Worm (Caenorhabditis elegans) whole organism, young adult: Measurements from ENCODE around the gene F26F4.5.

Experiments used
- B0019.2 ChIP-seq: fragments of 200-800 bp; sonication (Bioruptor generic); conservative IDR thresholded peaks from 2 replicates; pipeline ENCODE4 v1.3.6; 2022; ENCODE audit warnings: missing genetic modification reagents, missing genetic modification characterization, missing compliant biosample characterization
- F55B11.4 ChIP-seq: sonication (generic microtip); optimal IDR thresholded peaks from 2 replicates; lab custom pipeline; 2016; ENCODE audit warnings: missing compliant biosample characterization, missing genetic modification characterization, borderline replicate concordance; ENCODE audit not compliant: insufficient read depth
- atf-7 ChIP-seq: sonication (generic microtip); optimal IDR thresholded peaks from 2 replicates; lab custom pipeline; 2017; ENCODE audit warnings: mild to moderate bottlenecking, missing genetic modification characterization, missing compliant biosample characterization
- ccch-3 ChIP-seq: fragments of 200-800 bp; sonication (Bioruptor generic); optimal IDR thresholded peaks from 2 replicates; lab custom pipeline; 2018; ENCODE audit warnings: mild to moderate bottlenecking, missing genetic modification characterization, missing compliant biosample characterization
- cebp-2 ChIP-seq: fragments of 200-800 bp; sonication (Bioruptor generic); IDR thresholded peaks from 2 replicates; pipeline ENCODE4 v1.3.6; 2022; ENCODE audit warnings: missing genetic modification characterization, missing compliant biosample characterization
- dpl-1 ChIP-seq: fragments of 150-350 bp; optimal IDR thresholded peaks from 2 replicates; lab custom pipeline; 2014; ENCODE audit warnings: missing biosample characterization, missing genetic modification reagents, missing genetic modification characterization
- gei-17 ChIP-seq: fragments of 200-800 bp; sonication (Bioruptor generic); optimal IDR thresholded peaks from 2 replicates; lab custom pipeline; 2018; ENCODE audit warnings: mild to moderate bottlenecking, missing genetic modification characterization, missing compliant biosample characterization
- him-1 ChIP-seq: sonication (generic microtip); optimal IDR thresholded peaks from 2 replicates; lab custom pipeline; 2016; ENCODE audit warnings: missing genotype, missing genetic modification reagents, missing genetic modification characterization, missing compliant biosample characterization
- hrde-1 ChIP-seq: sonication (generic microtip); optimal IDR thresholded peaks from 2 replicates; lab custom pipeline; 2016; ENCODE audit warnings: missing genetic modification characterization, mild to moderate bottlenecking, missing compliant biosample characterization, moderate library complexity, missing genotype, missing genetic modification reagents, borderline replicate concordance
- let-607 ChIP-seq, 2 experiments: fragments of 200-800 bp in 1 of 2; sonication (Bioruptor generic) in 1 of 2; sonication (generic microtip) in 1 of 2; optimal IDR thresholded peaks; 2 replicates each; lab custom pipeline; 2016 to 2018; ENCODE audit warnings: mild to moderate bottlenecking in 2 of 2, missing compliant biosample characterization in 2 of 2, missing genetic modification characterization in 2 of 2, moderate library complexity in 2 of 2, missing genotype in 1 of 2
- lir-1 ChIP-seq: fragments of 200-800 bp; sonication (Bioruptor generic); conservative IDR thresholded peaks from 2 replicates; pipeline ENCODE4 v1.3.6; 2022; ENCODE audit warnings: missing genetic modification reagents, missing genetic modification characterization, missing compliant biosample characterization
- nfya-1 ChIP-seq: sonication (generic microtip); optimal IDR thresholded peaks from 2 replicates; lab custom pipeline; 2017; ENCODE audit warnings: antibody characterized with exemption, missing compliant biosample characterization, missing genetic modification characterization, borderline replicate concordance; ENCODE audit not compliant: insufficient read depth
- snpc-4 ChIP-seq, 5 experiments: fragments of 150-350 bp in 1 of 5; sonication (generic microtip) in 4 of 5; optimal IDR thresholded peaks; 2 replicates each; lab custom pipeline; 2014 to 2018; ENCODE audit warnings: missing genetic modification characterization in 5 of 5, missing biosample characterization in 3 of 5, antibody characterized with exemption in 2 of 5, mild to moderate bottlenecking in 2 of 5, missing compliant biosample characterization in 2 of 5, missing genotype in 2 of 5, moderate library complexity in 2 of 5, missing genetic modification reagents in 1 of 5
- unc-62 ChIP-seq: fragments of 150-350 bp; optimal IDR thresholded peaks from 2 replicates; lab custom pipeline; 2014; ENCODE audit warnings: missing biosample characterization, missing genetic modification reagents, missing genetic modification characterization

ce11 chrIII:4920221-4920620 is 29.2 kb upstream of the F26F4.5 start, which contains the start of gene ula-1:
- TF ChIP-seq cebp-2 (GFP tag; lab: Robert Waterston, UW) (no peak), ccch-3 (GFP tag; lab: Kevin White, UChicago) (no peak), him-1 (no peak), dpl-1 (GFP tag; lab: Kevin White, UChicago) (no peak), nfya-1 (no peak), unc-62 (GFP tag; lab: Kevin White, UChicago) (no peak), hrde-1 (no peak), B0019.2 (GFP tag; lab: Robert Waterston, UW) (no peak), lir-1 (GFP tag; lab: Robert Waterston, UW) (no peak), snpc-4 (GFP tag; optimal IDR thresholded peaks at IDR 0.05; lab: Kevin White, UChicago) (no peak), snpc-4 (tag; optimal IDR thresholded peaks at IDR 0.05; lab: Kevin White, UChicago) (no peak), F55B11.4 (tag; lab: Kevin White, UChicago) (no peak), gei-17 (GFP tag; lab: Kevin White, UChicago) (no peak), let-607 (tag; optimal IDR thresholded peaks at IDR 0.05; lab: Kevin White, UChicago) (no peak), atf-7 (tag; lab: Kevin White, UChicago) (no peak)
